Worm (Caenorhabditis elegans) whole organism, L1 larva: ENCODE results near the gene C09B8.3.

Experiments used
- C04F5.9 ChIP-seq: sonication (generic microtip); optimal IDR thresholded peaks from 2 replicates; lab custom pipeline; 2016; ENCODE audit warnings: missing genetic modification characterization, missing compliant biosample characterization
- F16B12.6 ChIP-seq: fragments of 150-350 bp; optimal IDR thresholded peaks from 2 replicates; lab custom pipeline; 2014; ENCODE audit warnings: missing biosample characterization, missing genetic modification characterization
- aha-1 ChIP-seq: fragments of 150-350 bp; optimal IDR thresholded peaks from 2 replicates; lab custom pipeline; 2014; ENCODE audit warnings: missing biosample characterization, missing genetic modification characterization
- alr-1 ChIP-seq: fragments of 200-800 bp; sonication (Bioruptor generic); optimal IDR thresholded peaks from 2 replicates; lab custom pipeline; 2018; ENCODE audit warnings: borderline replicate concordance, mild to moderate bottlenecking, missing genetic modification characterization, missing compliant biosample characterization
- ama-1 ChIP-seq: fragments of 150-350 bp; optimal IDR thresholded peaks from 2 replicates; lab custom pipeline; 2014
- blmp-1 ChIP-seq: fragments of 150-350 bp; optimal IDR thresholded peaks from 2 replicates; lab custom pipeline; 2014; ENCODE audit warnings: missing biosample characterization, missing genetic modification characterization
- ceh-82 ChIP-seq, 3 experiments: fragments of 150-350 bp in 1 of 3; sonication (generic microtip) in 2 of 3; optimal IDR thresholded peaks; 2 replicates each; lab custom pipeline; 2014 to 2017; ENCODE audit warnings: missing biosample characterization in 3 of 3, missing genetic modification characterization in 3 of 3
- ceh-90 ChIP-seq: sonication (generic microtip); optimal IDR thresholded peaks from 2 replicates; lab custom pipeline; 2016; ENCODE audit warnings: missing genetic modification characterization, missing compliant biosample characterization
- dpl-1 ChIP-seq, 3 experiments: fragments of 150-350 bp in 2 of 3; sonication (generic microtip) in 1 of 3; optimal IDR thresholded peaks; 2 replicates each; lab custom pipeline; 2014 to 2017; ENCODE audit warnings: missing biosample characterization in 3 of 3, missing genetic modification characterization in 3 of 3, missing genetic modification reagents in 3 of 3
- dsc-1 ChIP-seq: sonication (generic microtip); optimal IDR thresholded peaks from 2 replicates; lab custom pipeline; 2016; ENCODE audit warnings: mild to moderate bottlenecking, missing genetic modification characterization, missing compliant biosample characterization
- efl-1 ChIP-seq, 4 experiments: fragments of 150-350 bp; optimal IDR thresholded peaks in 3 of 4; peaks in 1 of 4; 1 replicate in 1 of 4; 2 replicates in 3 of 4; lab custom pipeline; 2014; ENCODE audit warnings: missing biosample characterization in 2 of 4, missing genetic modification characterization in 2 of 4, missing genetic modification reagents in 2 of 4
- elt-2 ChIP-seq: sonication (generic microtip); optimal IDR thresholded peaks from 2 replicates; lab custom pipeline; 2016; ENCODE audit warnings: missing genetic modification characterization, mild to moderate bottlenecking, inconsistent platforms, missing compliant biosample characterization, missing genetic modification reagents
- elt-3 ChIP-seq, 6 experiments: fragments of 150-350 bp in 1 of 6; sonication (generic microtip); optimal IDR thresholded peaks; 2 replicates each; lab custom pipeline; 2017 to 2018; ENCODE audit warnings: missing biosample characterization in 6 of 6, missing genetic modification characterization in 6 of 6, inconsistent platforms in 1 of 6
- grh-1 ChIP-seq: fragments of 200-800 bp; sonication (Bioruptor generic); IDR thresholded peaks from 2 replicates; pipeline ENCODE4 v1.3.6; 2022; ENCODE audit warnings: missing genetic modification reagents, missing genetic modification characterization, missing compliant biosample characterization
- hlh-17 ChIP-seq: fragments of 200-800 bp; sonication (Bioruptor generic); optimal IDR thresholded peaks from 2 replicates; lab custom pipeline; 2018; ENCODE audit warnings: missing genetic modification characterization, mild to moderate bottlenecking, missing compliant biosample characterization, moderate library complexity, borderline replicate concordance
- irx-1 ChIP-seq: sonication (generic microtip); optimal IDR thresholded peaks from 2 replicates; lab custom pipeline; 2016; ENCODE audit warnings: missing genetic modification characterization, missing compliant biosample characterization
- isw-1 ChIP-seq: fragments of 200-800 bp; sonication (Bioruptor generic); IDR thresholded peaks from 2 replicates; pipeline ENCODE4 v1.3.6; 2022; ENCODE audit warnings: missing genetic modification characterization, missing compliant biosample characterization
- jun-1 ChIP-seq: fragments of 150-350 bp; optimal IDR thresholded peaks from 2 replicates; lab custom pipeline; 2014; ENCODE audit warnings: missing biosample characterization, missing genetic modification reagents, missing genetic modification characterization
- lin-13 ChIP-seq: fragments of 150-350 bp; optimal IDR thresholded peaks from 2 replicates; lab custom pipeline; 2014; ENCODE audit warnings: missing biosample characterization, missing genetic modification reagents, missing genetic modification characterization
- lin-14 ChIP-seq: fragments of 200-800 bp; sonication (Bioruptor generic); optimal IDR thresholded peaks from 2 replicates; lab custom pipeline; 2018; ENCODE audit warnings: mild to moderate bottlenecking, missing genetic modification characterization, moderate library complexity, missing compliant biosample characterization
- lin-35 ChIP-seq, 2 experiments: fragments of 150-350 bp; optimal IDR thresholded peaks; 2 replicates each; lab custom pipeline; 2014; ENCODE audit warnings: missing biosample characterization in 2 of 2, missing genetic modification characterization in 2 of 2, missing genetic modification reagents in 2 of 2
- lsy-2 ChIP-seq, 2 experiments: fragments of 150-350 bp; optimal IDR thresholded peaks; 2 replicates each; lab custom pipeline; 2014; ENCODE audit warnings: missing biosample characterization in 2 of 2, missing genetic modification characterization in 2 of 2
- mdl-1 ChIP-seq, 2 experiments: fragments of 150-350 bp; optimal IDR thresholded peaks; 2 replicates each; lab custom pipeline; 2014 to 2017; ENCODE audit warnings: missing biosample characterization in 2 of 2, missing genetic modification characterization in 2 of 2, inconsistent platforms in 1 of 2
- mep-1 ChIP-seq: fragments of 150-350 bp; optimal IDR thresholded peaks from 2 replicates; lab custom pipeline; 2014; ENCODE audit warnings: missing biosample characterization, missing genetic modification characterization
- nhr-11 ChIP-seq: fragments of 150-350 bp; optimal IDR thresholded peaks from 2 replicates; lab custom pipeline; 2014; ENCODE audit warnings: missing biosample characterization, missing genetic modification characterization
- nhr-20 ChIP-seq: sonication (generic microtip); optimal IDR thresholded peaks from 2 replicates; lab custom pipeline; 2016; ENCODE audit warnings: mild to moderate bottlenecking, missing genetic modification characterization, missing compliant biosample characterization
- nhr-71 ChIP-seq: sonication (generic microtip); optimal IDR thresholded peaks from 2 replicates; lab custom pipeline; 2016; ENCODE audit warnings: mild to moderate bottlenecking, missing genetic modification characterization, moderate library complexity, missing compliant biosample characterization
- nhr-76 ChIP-seq: sonication (generic microtip); optimal IDR thresholded peaks from 2 replicates; lab custom pipeline; 2017; ENCODE audit warnings: missing biosample characterization, missing genetic modification characterization
- nhr-77 ChIP-seq: fragments of 150-350 bp; optimal IDR thresholded peaks from 2 replicates; lab custom pipeline; 2014; ENCODE audit warnings: missing biosample characterization, missing genetic modification characterization
- nhr-85 ChIP-seq: sonication (generic microtip); peaks from one replicate; lab custom pipeline; 2016; ENCODE audit warnings: missing genetic modification characterization, inconsistent platforms, missing compliant biosample characterization
- nhr-90 ChIP-seq: sonication (generic microtip); optimal IDR thresholded peaks from 2 replicates; lab custom pipeline; 2016; ENCODE audit warnings: mild to moderate bottlenecking, missing genetic modification characterization, missing compliant biosample characterization; ENCODE audit not compliant: poor library complexity
- pag-3 ChIP-seq: sonication (generic microtip); optimal IDR thresholded peaks from 2 replicates; lab custom pipeline; 2017; ENCODE audit warnings: missing genetic modification characterization, mild to moderate bottlenecking, missing compliant biosample characterization, antibody characterized with exemption, borderline replicate concordance; ENCODE audit not compliant: insufficient read depth
- rnt-1 ChIP-seq: sonication (generic microtip); optimal IDR thresholded peaks from 2 replicates; lab custom pipeline; 2016; ENCODE audit warnings: mild to moderate bottlenecking, missing genetic modification characterization, moderate library complexity, missing compliant biosample characterization
- snu-23 ChIP-seq: sonication (generic microtip); optimal IDR thresholded peaks from 2 replicates; lab custom pipeline; 2016; ENCODE audit warnings: missing genetic modification characterization, missing compliant biosample characterization
- sox-4 ChIP-seq: sonication (generic microtip); optimal IDR thresholded peaks from 2 replicates; lab custom pipeline; 2016; ENCODE audit warnings: missing genetic modification characterization, missing compliant biosample characterization
- sptf-1 ChIP-seq: fragments of 150-350 bp; optimal IDR thresholded peaks from 2 replicates; lab custom pipeline; 2014; ENCODE audit warnings: missing biosample characterization, missing genetic modification characterization
- sup-37 ChIP-seq: fragments of 200-800 bp; sonication (Bioruptor generic); optimal IDR thresholded peaks from 2 replicates; lab custom pipeline; 2018; ENCODE audit warnings: mild to moderate bottlenecking, missing genetic modification characterization, missing compliant biosample characterization
- tbx-2 ChIP-seq: sonication (generic microtip); optimal IDR thresholded peaks from 2 replicates; lab custom pipeline; 2016; ENCODE audit warnings: missing genetic modification characterization, missing compliant biosample characterization
- tlp-1 ChIP-seq: fragments of 150-350 bp; optimal IDR thresholded peaks from 2 replicates; lab custom pipeline; 2014; ENCODE audit warnings: missing biosample characterization, missing genetic modification characterization
- unc-130 ChIP-seq: fragments of 150-350 bp; optimal IDR thresholded peaks from 2 replicates; lab custom pipeline; 2017; ENCODE audit warnings: missing biosample characterization, missing genetic modification characterization, inconsistent platforms
- vab-15 ChIP-seq: sonication (generic microtip); optimal IDR thresholded peaks from 2 replicates; lab custom pipeline; 2017; ENCODE audit warnings: missing genotype, mild to moderate bottlenecking, missing genetic modification characterization, missing compliant biosample characterization
- xbp-1 ChIP-seq: sonication (generic microtip); optimal IDR thresholded peaks from 2 replicates; lab custom pipeline; 2016; ENCODE audit warnings: missing genetic modification characterization, missing compliant biosample characterization
- zag-1 ChIP-seq: fragments of 150-350 bp; optimal IDR thresholded peaks from 2 replicates; lab custom pipeline; 2014; ENCODE audit warnings: missing biosample characterization, missing genetic modification characterization
- ztf-4 ChIP-seq: fragments of 150-350 bp; optimal IDR thresholded peaks from 2 replicates; lab custom pipeline; 2014; ENCODE audit warnings: missing biosample characterization, missing genetic modification characterization

The C09B8.3 gene

DNA sequence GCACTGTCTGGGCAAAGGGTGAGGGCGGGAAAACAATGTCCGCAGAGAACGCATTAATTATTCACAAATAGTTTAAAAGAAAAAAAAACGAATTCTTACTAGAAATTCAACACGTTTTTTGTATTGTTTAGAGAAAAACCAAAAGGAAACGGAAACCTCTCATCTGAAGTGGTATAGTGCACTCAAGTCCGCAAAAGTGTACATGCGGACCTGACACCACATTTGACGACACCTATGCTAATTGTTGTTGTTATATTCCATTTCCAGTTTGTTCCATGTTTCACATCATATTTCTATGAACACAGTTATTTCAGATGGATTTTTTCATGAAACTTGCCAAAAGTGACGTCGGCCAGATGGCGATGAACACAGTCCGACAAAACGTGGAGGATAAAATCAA lies 42.3 kb upstream of the C09B8.3 start, which contains the start of gene C45B2.6:
TSS of gene C45B2.6 (plus strand) at position 136 of the 400 bp plus-strand sequence.
- TF ChIP-seq ceh-90 (tag; lab: Kevin White, UChicago), result no peak
- TF ChIP-seq nhr-20 (tag; lab: Kevin White, UChicago), result peak; percentile 23
- peak; percentile 56 for TF ChIP-seq xbp-1 (tag; lab: Kevin White, UChicago)
- peak; percentile 42 for TF ChIP-seq snu-23 (GFP tag; lab: Kevin White, UChicago)
- TF ChIP-seq tlp-1 (tag; lab: Kevin White, UChicago), result no peak
- peak; percentile 7 to 22 for TF ChIP-seq lin-35 (GFP tag; optimal IDR thresholded peaks at IDR 0.05; lab: Kevin White, UChicago)
- TF ChIP-seq efl-1 (optimal IDR thresholded peaks at IDR 0.05; lab: Kevin White, UChicago), result peak in 1 of 2 experiments; percentile 22
- TF ChIP-seq efl-1 (GFP tag; optimal IDR thresholded peaks at IDR 0.05 in 1 of 2; lab: Kevin White, UChicago), result peak; percentile 55 to 60
- TF ChIP-seq aha-1, result no peak
- TF ChIP-seq nhr-85, result peak; percentile 12
- no peak for TF ChIP-seq pag-3 (tag; lab: Kevin White, UChicago)
- peak in 1 of 3 experiments; percentile 29 for TF ChIP-seq ceh-82 (tag; optimal IDR thresholded peaks at IDR 0.05; lab: Kevin White, UChicago)
- no peak for TF ChIP-seq blmp-1
- peak; percentile 32 for TF ChIP-seq mep-1 (tag; lab: Kevin White, UChicago)
- no peak for TF ChIP-seq sox-4
- TF ChIP-seq nhr-90 (tag; lab: Kevin White, UChicago), result no peak
- TF ChIP-seq sptf-1 (tag; lab: Kevin White, UChicago), result no peak
- TF ChIP-seq lin-14 (GFP tag; lab: Kevin White, UChicago), result peak; percentile 46
- TF ChIP-seq unc-130 (tag; lab: Kevin White, UChicago), result peak; percentile 2
- peak; percentile 7 for TF ChIP-seq rnt-1 (tag; lab: Kevin White, UChicago)
- TF ChIP-seq mdl-1 (tag; optimal IDR thresholded peaks at IDR 0.05; lab: Kevin White, UChicago), result no peak
- peak; percentile 28 for TF ChIP-seq nhr-71 (tag; lab: Kevin White, UChicago)
- peak in 1 of 2 experiments; percentile 35 for TF ChIP-seq lsy-2 (tag; optimal IDR thresholded peaks at IDR 0.05; lab: Kevin White, UChicago)
- TF ChIP-seq dpl-1 (GFP tag; optimal IDR thresholded peaks at IDR 0.05; lab: Kevin White, UChicago), result peak in 2 of 3 experiments; percentile 3 to 23
- TF ChIP-seq sup-37, result no peak
- TF ChIP-seq isw-1 (GFP tag; lab: Robert Waterston, UW), result no peak
- no peak for TF ChIP-seq nhr-11 (tag; lab: Kevin White, UChicago)
- TF ChIP-seq F16B12.6 (tag; lab: Kevin White, UChicago), result peak; percentile 85
- TF ChIP-seq vab-15 (tag; lab: Kevin White, UChicago), result peak; percentile 16
- no peak for TF ChIP-seq zag-1 (tag; lab: Kevin White, UChicago)
- TF ChIP-seq dsc-1 (tag; lab: Kevin White, UChicago), result peak; percentile 20
- TF ChIP-seq alr-1 (tag; lab: Kevin White, UChicago), result no peak
- peak; percentile 37 for TF ChIP-seq irx-1 (tag; lab: Kevin White, UChicago)
- TF ChIP-seq, all 84 proteins: peak for 18

DNA sequence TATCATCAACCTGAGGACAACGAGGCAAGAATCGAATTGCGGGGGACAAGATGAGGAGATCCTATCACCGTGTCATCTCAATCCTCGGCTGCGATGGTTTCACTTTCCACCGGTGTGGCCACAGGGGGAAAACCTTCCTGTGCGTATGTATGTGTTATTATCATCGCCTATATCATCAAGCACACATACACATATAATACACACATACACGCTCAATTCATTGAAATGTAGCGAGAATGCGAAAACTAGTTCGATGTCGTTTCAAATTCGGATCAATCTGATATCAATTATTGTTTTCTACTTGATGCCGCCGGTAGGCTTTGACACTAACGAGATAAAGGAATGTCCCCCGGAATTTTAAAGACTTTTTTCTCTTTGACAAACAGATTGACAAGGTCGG lies 40.4 kb upstream of the C09B8.3 start:
- TF ChIP-seq C04F5.9 (tag; lab: Kevin White, UChicago) (no peak), blmp-1 (peak; percentile 96), nhr-71 (tag; lab: Kevin White, UChicago) (peak; percentile 6), lin-14 (GFP tag; lab: Kevin White, UChicago) (peak; percentile 35), zag-1 (tag; lab: Kevin White, UChicago) (no peak), grh-1 (GFP tag; lab: Robert Waterston, UW) (peak; percentile 47), ztf-4 (tag; lab: Kevin White, UChicago) (no peak), unc-130 (tag; lab: Kevin White, UChicago) (peak; percentile 29), rnt-1 (tag; lab: Kevin White, UChicago) (no peak), ama-1 (lab: Kevin White, UChicago) (no peak), jun-1 (tag; lab: Kevin White, UChicago) (no peak), nhr-85 (peak; percentile 56), snu-23 (GFP tag; lab: Kevin White, UChicago) (peak; percentile 14), isw-1 (GFP tag; lab: Robert Waterston, UW) (no peak), elt-3 (tag; optimal IDR thresholded peaks at IDR 0.05; lab: Kevin White, UChicago) (peak in 5 of 6 experiments; percentile 16 to 64 (median 62)), tbx-2 (peak; percentile 6), hlh-17 (no peak), dsc-1 (tag; lab: Kevin White, UChicago) (no peak), nhr-77 (no peak), irx-1 (tag; lab: Kevin White, UChicago) (no peak), lin-13 (GFP tag; lab: Kevin White, UChicago) (no peak), sox-4 (no peak), elt-2 (tag; lab: Kevin White, UChicago) (no peak), nhr-76 (tag; lab: Kevin White, UChicago) (no peak), nhr-20 (tag; lab: Kevin White, UChicago) (peak; percentile 24), F16B12.6 (tag; lab: Kevin White, UChicago) (no peak)
